Fruit fly (Drosophila melanogaster) S2 (cell line): ENCODE data around the gene CG34164.

Source experiments
- CG8478 ChIP-seq: fragments of >200 bp; optimal IDR thresholded peaks from 2 replicates; lab custom pipeline; 2018
- CTCF ChIP-seq, 2 experiments: fragments of >200 bp; optimal IDR thresholded peaks; 2 replicates each; lab custom pipeline; 2018

DNA sequence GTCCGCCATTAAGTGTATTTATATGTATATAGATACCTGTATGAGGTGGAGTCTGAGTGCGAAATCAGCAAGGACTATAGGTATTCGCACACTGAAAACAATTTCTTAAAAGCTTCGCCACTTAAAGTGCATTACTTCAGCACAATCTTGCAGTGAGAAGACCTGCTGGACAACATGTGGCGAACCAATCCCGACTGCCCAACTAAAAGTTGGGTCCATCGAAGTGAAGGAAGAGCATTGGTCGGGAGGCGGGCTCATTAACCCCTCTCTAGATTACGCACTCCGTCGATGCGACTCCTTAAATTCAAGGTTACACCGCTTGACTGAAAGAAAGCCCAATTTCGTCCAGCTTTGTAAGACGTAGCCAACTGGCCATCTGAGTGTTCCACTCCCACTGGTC, 42.9 kb upstream of the CG34164 start:
- TF ChIP-seq CG8478: no peak
- TF ChIP-seq CTCF (optimal IDR thresholded peaks at IDR 0.05; lab: Kevin White, UChicago): no peak
